Fruit fly (Drosophila melanogaster) whole organism, embryonic: ENCODE measurements around the gene kri.

Experiments
- CG10267 ChIP-seq: fragments of 200-800 bp; sonication (Bioruptor generic); optimal IDR thresholded peaks from 2 replicates; lab custom pipeline; 2018; ENCODE audit warnings: missing biosample characterization, mild to moderate bottlenecking, missing genetic modification characterization, moderate library complexity
- CG10565 ChIP-seq: fragments of 200-800 bp; sonication (Bioruptor generic); optimal IDR thresholded peaks from 3 replicates; lab custom pipeline; 2016; ENCODE audit warnings: missing biosample characterization, mild to moderate bottlenecking, missing genetic modification characterization
- CG11093 ChIP-seq: fragments of 200-800 bp; sonication (Bioruptor generic); IDR thresholded peaks from 3 replicates; pipeline ENCODE4 v1.3.6; 2022; ENCODE audit warnings: missing biosample characterization, missing genetic modification characterization
- CG13775 ChIP-seq: fragments of 200-800 bp; sonication (Bioruptor generic); optimal IDR thresholded peaks from 3 replicates; lab custom pipeline; 2017; ENCODE audit warnings: missing biosample characterization, mild to moderate bottlenecking, missing genetic modification characterization
- CG14441 ChIP-seq: fragments of 200-800 bp; sonication (Bioruptor generic); IDR thresholded peaks from 2 replicates; pipeline ENCODE4 v1.3.6; 2022; ENCODE audit warnings: missing biosample characterization, missing genetic modification characterization
- CG15073 ChIP-seq: fragments of 200-800 bp; sonication (Bioruptor generic); optimal IDR thresholded peaks from 2 replicates; lab custom pipeline; 2016; ENCODE audit warnings: missing biosample characterization, missing genetic modification characterization
- CG1603 ChIP-seq: fragments of 200-800 bp; sonication (Bioruptor generic); optimal IDR thresholded peaks from 2 replicates; lab custom pipeline; 2019; ENCODE audit warnings: missing biosample characterization, mild to moderate bottlenecking, missing genetic modification characterization, moderate library complexity
- CG1647 ChIP-seq: fragments of 200-800 bp; sonication (Bioruptor generic); optimal IDR thresholded peaks from 3 replicates; lab custom pipeline; 2016; ENCODE audit warnings: missing biosample characterization, missing genetic modification characterization
- CG16863 ChIP-seq: fragments of 200-800 bp; sonication (Bioruptor generic); optimal IDR thresholded peaks from 3 replicates; lab custom pipeline; 2016; ENCODE audit warnings: missing biosample characterization, missing genetic modification characterization
- CG2116 ChIP-seq: fragments of 200-800 bp; sonication (Bioruptor generic); optimal IDR thresholded peaks from 3 replicates; lab custom pipeline; 2018; ENCODE audit warnings: missing biosample characterization, mild to moderate bottlenecking, missing genetic modification characterization
- CG2678 ChIP-seq: fragments of 200-800 bp; sonication (Bioruptor generic); optimal IDR thresholded peaks from 3 replicates; lab custom pipeline; 2019; ENCODE audit warnings: missing biosample characterization, mild to moderate bottlenecking, missing genetic modification characterization, moderate library complexity
- CG2712 ChIP-seq: fragments of 200-800 bp; optimal IDR thresholded peaks from 3 replicates; lab custom pipeline; 2019; ENCODE audit warnings: missing biosample characterization, mild to moderate bottlenecking, missing genetic modification characterization, moderate library complexity
- CG33213 ChIP-seq: fragments of 200-800 bp; sonication (Bioruptor generic); optimal IDR thresholded peaks from 3 replicates; lab custom pipeline; 2016; ENCODE audit warnings: missing biosample characterization, missing genetic modification characterization
- CG34376 ChIP-seq: fragments of 200-800 bp; sonication (Bioruptor generic); optimal IDR thresholded peaks from 2 replicates; lab custom pipeline; 2018; ENCODE audit warnings: missing biosample characterization, mild to moderate bottlenecking, missing genetic modification characterization
- CG3995 ChIP-seq: fragments of 200-800 bp; sonication (Bioruptor generic); optimal IDR thresholded peaks from 3 replicates; lab custom pipeline; 2016; ENCODE audit warnings: missing biosample characterization, missing genetic modification characterization
- CG4424 ChIP-seq: fragments of 200-800 bp; sonication (Bioruptor generic); optimal IDR thresholded peaks from 3 replicates; lab custom pipeline; 2016; ENCODE audit warnings: missing biosample characterization, missing genetic modification characterization
- CG7963 ChIP-seq: fragments of 200-800 bp; sonication (Bioruptor generic); IDR thresholded peaks from 3 replicates; pipeline ENCODE4 v1.3.6; 2022; ENCODE audit warnings: missing biosample characterization, missing genetic modification characterization; ENCODE audit not compliant: partially characterized antibody
- CG9932 ChIP-seq: fragments of 200-800 bp; sonication (Bioruptor generic); IDR thresholded peaks from 2 replicates; pipeline ENCODE4 v1.3.6; 2022; ENCODE audit warnings: missing biosample characterization, missing genetic modification characterization
- Camta ChIP-seq: fragments of 200-800 bp; sonication (Bioruptor generic); optimal IDR thresholded peaks from 2 replicates; lab custom pipeline; 2016; ENCODE audit warnings: missing biosample characterization, missing genetic modification characterization
- Dad ChIP-seq: fragments of 200-800 bp; sonication (Bioruptor generic); optimal IDR thresholded peaks from 3 replicates; lab custom pipeline; 2016; ENCODE audit warnings: missing biosample characterization, missing genetic modification characterization
- Dfd ChIP-seq, 2 experiments: fragments of >200 bp; optimal IDR thresholded peaks; 2 replicates each; lab custom pipeline; 2017; ENCODE audit warnings: missing biosample characterization in 2 of 2, missing genetic modification characterization in 2 of 2
- Ets97D ChIP-seq: fragments of 200-800 bp; sonication (Bioruptor generic); optimal IDR thresholded peaks from 3 replicates; lab custom pipeline; 2016; ENCODE audit warnings: missing biosample characterization, missing genetic modification characterization
- Hr3 ChIP-seq: fragments of 200-800 bp; sonication (Bioruptor generic); optimal IDR thresholded peaks from 3 replicates; lab custom pipeline; 2016; ENCODE audit warnings: missing biosample characterization, missing genetic modification characterization
- MBD-R2 ChIP-seq: fragments of 200-800 bp; sonication (Bioruptor generic); IDR thresholded peaks from 2 replicates; pipeline ENCODE4 v1.3.6; 2022; ENCODE audit warnings: missing biosample characterization, missing genetic modification characterization
- Oaz ChIP-seq: fragments of 200-800 bp; sonication (Bioruptor generic); IDR thresholded peaks from 2 replicates; pipeline ENCODE4 v1.3.6; 2022; ENCODE audit warnings: missing biosample characterization, missing genetic modification characterization
- Sin3A ChIP-seq: fragments of >200 bp; optimal IDR thresholded peaks from 2 replicates; lab custom pipeline; 2018
- Taf1 ChIP-seq: fragments of 200-800 bp; sonication (Bioruptor generic); IDR thresholded peaks from 2 replicates; pipeline ENCODE4 v1.3.6; 2022; ENCODE audit warnings: missing biosample characterization, missing genetic modification characterization
- cad ChIP-seq: fragments of >200 bp; optimal IDR thresholded peaks from 2 replicates; lab custom pipeline; 2017; ENCODE audit warnings: missing biosample characterization, missing genetic modification characterization
- chn ChIP-seq: fragments of 200-800 bp; sonication (Bioruptor generic); optimal IDR thresholded peaks from 2 replicates; lab custom pipeline; 2016; ENCODE audit warnings: missing biosample characterization, missing genetic modification characterization
- ci ChIP-seq: fragments of 200-800 bp; sonication (Bioruptor generic); IDR thresholded peaks from 3 replicates; pipeline ENCODE4 v1.3.6; 2022; ENCODE audit warnings: missing biosample characterization, missing genetic modification characterization
- dm ChIP-seq: fragments of 200-800 bp; sonication (Bioruptor generic); optimal IDR thresholded peaks from 3 replicates; lab custom pipeline; 2016; ENCODE audit warnings: missing biosample characterization, missing genetic modification characterization
- gfzf ChIP-seq: fragments of 200-800 bp; sonication (Bioruptor generic); optimal IDR thresholded peaks from 2 replicates; lab custom pipeline; 2016; ENCODE audit warnings: missing biosample characterization, mild to moderate bottlenecking, missing genetic modification characterization, moderate library complexity
- her ChIP-seq: fragments of 200-800 bp; sonication (Bioruptor generic); optimal IDR thresholded peaks from 2 replicates; lab custom pipeline; 2016; ENCODE audit warnings: missing biosample characterization, missing genetic modification characterization
- hth ChIP-seq: fragments of >200 bp; optimal IDR thresholded peaks from 2 replicates; lab custom pipeline; 2017; ENCODE audit warnings: inconsistent platforms
- klu ChIP-seq: fragments of 200-800 bp; sonication (Bioruptor generic); IDR thresholded peaks from 2 replicates; pipeline ENCODE4 v1.3.6; 2022; ENCODE audit warnings: missing biosample characterization, missing genetic modification characterization
- knrl ChIP-seq: fragments of 200-800 bp; sonication (Bioruptor generic); IDR thresholded peaks from 3 replicates; pipeline ENCODE4 v1.3.6; 2022; ENCODE audit warnings: missing biosample characterization, missing genetic modification characterization; ENCODE audit not compliant: partially characterized antibody
- lmd ChIP-seq: fragments of 200-800 bp; sonication (Bioruptor generic); IDR thresholded peaks from 2 replicates; pipeline ENCODE4 v1.3.6; 2022; ENCODE audit warnings: missing biosample characterization, missing genetic modification characterization
- mirr ChIP-seq: fragments of 200-800 bp; sonication (Bioruptor generic); optimal IDR thresholded peaks from 3 replicates; lab custom pipeline; 2018; ENCODE audit warnings: missing biosample characterization, mild to moderate bottlenecking, missing genetic modification characterization
- nerfin-1 ChIP-seq: fragments of 200-800 bp; sonication (Bioruptor generic); optimal IDR thresholded peaks from 3 replicates; lab custom pipeline; 2019; ENCODE audit warnings: missing biosample characterization, mild to moderate bottlenecking, missing genetic modification characterization, moderate library complexity
- nom ChIP-seq: fragments of 200-800 bp; sonication (Bioruptor generic); optimal IDR thresholded peaks from 2 replicates; lab custom pipeline; 2017; ENCODE audit warnings: missing biosample characterization, missing genetic modification characterization, mild to moderate bottlenecking, moderate library complexity, missing genetic modification reagents
- prd ChIP-seq, 3 experiments: fragments of >200 bp in 2 of 3; fragments of 200-800 bp in 1 of 3; sonication (Bioruptor generic) in 1 of 3; optimal IDR thresholded peaks in 2 of 3; IDR thresholded peaks in 1 of 3; 2 replicates in 2 of 3; 3 replicates in 1 of 3; pipeline versions ENCODE4 v1.3.6 to Lab custom; 2017 to 2022; ENCODE audit warnings: missing biosample characterization in 1 of 3, missing genetic modification characterization in 1 of 3
- pros ChIP-seq: fragments of 200-800 bp; sonication (Bioruptor generic); optimal IDR thresholded peaks from 3 replicates; lab custom pipeline; 2019; ENCODE audit warnings: missing biosample characterization, mild to moderate bottlenecking, missing genetic modification characterization, moderate library complexity
- scrt ChIP-seq: fragments of 200-800 bp; sonication (Bioruptor generic); optimal IDR thresholded peaks from 2 replicates; lab custom pipeline; 2018; ENCODE audit warnings: missing biosample characterization, mild to moderate bottlenecking, missing genetic modification characterization, moderate library complexity
- slbo ChIP-seq: fragments of 200-800 bp; sonication (Bioruptor generic); IDR thresholded peaks from 2 replicates; pipeline ENCODE4 v1.3.6; 2022; ENCODE audit warnings: missing biosample characterization, missing genetic modification characterization
- sna ChIP-seq: fragments of 200-800 bp; sonication (Bioruptor generic); IDR thresholded peaks from 2 replicates; pipeline ENCODE4 v1.3.6; 2022; ENCODE audit warnings: missing biosample characterization, missing genetic modification characterization; ENCODE audit not compliant: partially characterized antibody
- tll ChIP-seq, 2 experiments: fragments of 200-800 bp in 1 of 2; fragments of >200 bp in 1 of 2; sonication (Bioruptor generic) in 1 of 2; optimal IDR thresholded peaks; 2 replicates each; lab custom pipeline; 2017 to 2019; ENCODE audit warnings: missing biosample characterization in 2 of 2, missing genetic modification characterization in 2 of 2, mild to moderate bottlenecking in 1 of 2, moderate library complexity in 1 of 2
- vvl ChIP-seq: fragments of 200-800 bp; sonication (Bioruptor generic); IDR thresholded peaks from 2 replicates; pipeline ENCODE4 v1.3.6; 2022; ENCODE audit warnings: missing biosample characterization, missing genetic modification characterization
- wdn ChIP-seq: fragments of 200-800 bp; sonication (Bioruptor generic); IDR thresholded peaks from 2 replicates; pipeline ENCODE4 v1.3.6; 2022; ENCODE audit warnings: missing biosample characterization, missing genetic modification characterization
- zen2 ChIP-seq: fragments of 200-800 bp; sonication (Bioruptor generic); IDR thresholded peaks from 3 replicates; pipeline ENCODE4 v1.3.6; 2022; ENCODE audit warnings: missing biosample characterization, missing genetic modification characterization; ENCODE audit not compliant: partially characterized antibody
- zfh1 ChIP-seq: fragments of 200-800 bp; sonication (Bioruptor generic); IDR thresholded peaks from 3 replicates; pipeline ENCODE4 v1.3.6; 2022; ENCODE audit warnings: missing biosample characterization, missing genetic modification characterization

kri gene

DNA sequence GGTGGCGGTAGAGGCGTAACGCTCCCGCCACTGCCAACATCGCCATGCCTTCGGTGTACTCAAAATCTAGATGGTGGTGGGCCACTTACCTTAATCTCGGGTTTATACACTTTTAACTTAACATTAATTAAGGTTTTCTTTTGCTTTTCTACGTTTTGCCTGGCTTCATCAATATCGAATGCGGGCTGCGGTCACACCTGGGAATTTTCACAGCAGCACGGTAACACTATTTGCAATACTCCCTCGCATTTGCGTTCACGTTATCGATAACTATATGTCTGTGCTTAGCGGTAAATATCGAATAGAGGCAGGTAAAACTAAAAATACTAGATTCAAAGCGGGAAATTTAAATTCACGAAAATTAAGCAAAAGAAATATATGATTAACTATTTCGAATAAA, 16.8 kb upstream of the kri start, which contains the start of gene Bre1 (continued):
- TF ChIP-seq Dfd (GFP tag; optimal IDR thresholded peaks at IDR 0.05; lab: Kevin White, UChicago) (no peak), vvl (0 out of 2 replicates have a peak, but pooled peaks have one; percentile 22), Dad (GFP tag; lab: Kevin White, UChicago) (no peak), nerfin-1 (tag; lab: Kevin White, UChicago) (peak; percentile 1), CG15073 (no peak), Taf1 (no peak), prd (optimal IDR thresholded peaks at IDR 0.05; lab: Kevin White, UChicago) (no peak), prd (GFP tag; IDR thresholded peaks at IDR 0.05; lab: Robert Waterston, UW) (0 out of 3 replicates have a peak, but pooled peaks have one; percentile 23), CG9932 (GFP tag; lab: Robert Waterston, UW) (no peak), slbo (GFP tag; lab: Robert Waterston, UW) (no peak; the same call in 1 of the 2 replicates), CG1603 (tag; lab: Kevin White, UChicago) (peak; percentile 75), tll (GFP tag; optimal IDR thresholded peaks at IDR 0.05; lab: Kevin White, UChicago) (no peak), Oaz (GFP tag; lab: Robert Waterston, UW) (no peak), MBD-R2 (GFP tag; lab: Robert Waterston, UW) (peak; percentile 82), knrl (GFP tag; lab: Robert Waterston, UW) (peak; percentile 75), mirr (no peak), CG33213 (no peak), klu (peak; percentile 51; the same call in 1 of the 2 replicates), CG2712 (tag; lab: Kevin White, UChicago) (peak; percentile 29), ci (GFP tag; lab: Robert Waterston, UW) (no peak), Camta (GFP tag; lab: Kevin White, UChicago) (no peak), scrt (no peak), CG2678 (tag; lab: Kevin White, UChicago) (no peak), CG3995 (GFP tag; lab: Kevin White, UChicago) (peak; percentile 55), wdn (GFP tag; lab: Robert Waterston, UW) (no peak), Ets97D (GFP tag; lab: Kevin White, UChicago) (peak; percentile 73), gfzf (GFP tag; lab: Kevin White, UChicago) (peak; percentile 94), zen2 (GFP tag; lab: Robert Waterston, UW) (peak; percentile 58; the same call in 2 of the 3 replicates), CG1647 (GFP tag; lab: Kevin White, UChicago) (no peak), CG14441 (GFP tag; lab: Robert Waterston, UW) (no peak), CG2116 (GFP tag; lab: Kevin White, UChicago) (peak; percentile 87), CG10267 (tag; lab: Kevin White, UChicago) (peak; percentile 71), CG34376 (GFP tag; lab: Kevin White, UChicago) (no peak), dm (GFP tag; lab: Kevin White, UChicago) (peak; percentile 33), pros (no peak), zfh1 (GFP tag; lab: Robert Waterston, UW) (no peak), sna (peak; percentile 76; the same call in 1 of the 2 replicates), CG13775 (GFP tag; lab: Kevin White, UChicago) (no peak), chn (GFP tag; lab: Kevin White, UChicago) (no peak), Hr3 (GFP tag; lab: Kevin White, UChicago) (no peak), CG10565 (GFP tag; lab: Kevin White, UChicago) (no peak), CG7963 (peak; percentile 53; the same call in 1 of the 3 replicates), CG16863 (no peak), CG11093 (GFP tag; lab: Robert Waterston, UW) (no peak), cad (no peak), nom (GFP tag; lab: Kevin White, UChicago) (no peak), hth (lab: Kevin White, UChicago) (no peak), lmd (GFP tag; lab: Robert Waterston, UW) (no peak), Sin3A (lab: Kevin White, UChicago) (peak; percentile 74), CG4424 (GFP tag; lab: Kevin White, UChicago) (no peak), her (GFP tag; lab: Kevin White, UChicago) (peak; percentile 99)
